Fruit fly (Drosophila melanogaster): ENCODE results near the gene Eig71Eb.

The Eig71Eb gene

dm6 chr3L:15683345-15683922 is 33.7 kb downstream of the Eig71Eb start, which contains the start of the genes CG7579 and Pgant8:
TSS of gene CG7579 (minus strand) at chr3L:15683445.
TSS of gene Pgant8 (plus strand) at chr3L:15683872.
- TF ChIP-seq oc (tag; optimal IDR thresholded peaks at IDR 0.05): peak; percentile 67
- no peak for TF ChIP-seq CG4328 (GFP tag; optimal IDR thresholded peaks at IDR 0.05)

dm6 chr3L:15684017-15684416 is 34.3 kb downstream of the Eig71Eb start:
- TF ChIP-seq so (GFP tag; IDR thresholded peaks at IDR 0.05): 0 out of 3 replicates have a peak, but pooled peaks have one; percentile 25
- TF ChIP-seq stc (GFP tag; IDR thresholded peaks at IDR 0.05): 0 out of 2 replicates have a peak, but pooled peaks have one; percentile 14
- TF ChIP-seq sug (tag; optimal IDR thresholded peaks at IDR 0.05): no peak
- TF ChIP-seq ara (GFP tag; IDR thresholded peaks at IDR 0.05): peak; percentile 41; the same call in 1 of the 2 replicates
- peak; percentile 40 to 51 for TF ChIP-seq Trl (optimal IDR thresholded peaks at IDR 0.05)
- no peak for TF ChIP-seq Trl (GFP tag; optimal IDR thresholded peaks at IDR 0.05)
- TF ChIP-seq ftz-f1 (GFP tag; optimal IDR thresholded peaks at IDR 0.05): peak; percentile 9
- no peak for TF ChIP-seq slou (GFP tag; optimal IDR thresholded peaks at IDR 0.05)
- no peak for TF ChIP-seq cato (GFP tag; optimal IDR thresholded peaks at IDR 0.05; ENCODE audit: borderline replicate concordance)
- peak in 1 of 2 experiments; percentile 56 for TF ChIP-seq Hr78 (GFP tag; optimal IDR thresholded peaks at IDR 0.05)
- no peak for TF ChIP-seq pho (GFP tag; optimal IDR thresholded peaks at IDR 0.05)
- peak; percentile 5 for TF ChIP-seq sens (GFP tag)
- 0 out of 3 replicates have a peak, but pooled peaks have one; percentile 24 for TF ChIP-seq CG34422 (GFP tag; IDR thresholded peaks at IDR 0.05)
- TF ChIP-seq CG12769 (tag; optimal IDR thresholded peaks at IDR 0.05): peak; percentile 85
- 0 out of 3 replicates have a peak, but pooled peaks have one; percentile 29 for TF ChIP-seq knrl (GFP tag; IDR thresholded peaks at IDR 0.05; ENCODE audit: partially characterized antibody)
- peak in 1 of 2 experiments; percentile 38 for TF ChIP-seq Pdp1 (GFP tag; optimal IDR thresholded peaks at IDR 0.05)
- TF ChIP-seq chinmo (GFP tag; IDR thresholded peaks at IDR 0.05; ENCODE audit: partially characterized antibody): peak; percentile 74; the same call in 1 of the 4 replicates

dm6 chr3L:15687802-15688201 is 38.1 kb downstream of the Eig71Eb start, which contains the start of gene CG34452:
TSS of gene CG34452 (minus strand) at chr3L:15687902.
- TF ChIP-seq CG3065 (GFP tag; optimal IDR thresholded peaks at IDR 0.05) (no peak), fd3F (GFP tag; optimal IDR thresholded peaks at IDR 0.05) (no peak), CG17361 (GFP tag; IDR thresholded peaks at IDR 0.05) (no peak), ro (GFP tag; IDR thresholded peaks at IDR 0.05) (no peak), Bdp1 (GFP tag; optimal IDR thresholded peaks at IDR 0.05) (no peak), CG16863 (GFP tag; optimal IDR thresholded peaks at IDR 0.05) (no peak), nau (GFP tag; optimal IDR thresholded peaks at IDR 0.05) (no peak), CG8290 (GFP tag; optimal IDR thresholded peaks at IDR 0.05) (no peak), CG8290 (tag; optimal IDR thresholded peaks at IDR 0.05) (no peak), CG15073 (GFP tag; optimal IDR thresholded peaks at IDR 0.05) (no peak), ase (GFP tag; IDR thresholded peaks at IDR 0.05) (no peak), Xrp1 (GFP tag; IDR thresholded peaks at IDR 0.05) (no peak), Sin3A (optimal IDR thresholded peaks at IDR 0.05) (no peak), CG31388 (GFP tag; optimal IDR thresholded peaks at IDR 0.05) (no peak)

dm6 chr3L:15689518-15689917 is 39.8 kb downstream of the Eig71Eb start:
- TF ChIP-seq hth (optimal IDR thresholded peaks at IDR 0.05) (no peak), pfk (GFP tag; optimal IDR thresholded peaks at IDR 0.05) (no peak), her (GFP tag; optimal IDR thresholded peaks at IDR 0.05) (peak; percentile 24), CG32532 (GFP tag; IDR thresholded peaks at IDR 0.05) (no peak), CkIIα-i1 (GFP tag; IDR thresholded peaks at IDR 0.05) (no peak), otp (GFP tag; IDR thresholded peaks at IDR 0.05) (no peak), CG9932 (GFP tag; IDR thresholded peaks at IDR 0.05) (peak; percentile 31; the same call in 1 of the 2 replicates), h (optimal IDR thresholded peaks at IDR 0.05) (no peak), tx (GFP tag; optimal IDR thresholded peaks at IDR 0.05) (no peak), Rfx (GFP tag; IDR thresholded peaks at IDR 0.05) (peak; percentile 7; the same call in 1 of the 2 replicates), dysf (GFP tag; IDR thresholded peaks at IDR 0.05) (peak; percentile 27; the same call in 1 of the 3 replicates), CG17385 (GFP tag; optimal IDR thresholded peaks at IDR 0.05) (peak; percentile 18), CG8089 (GFP tag; optimal IDR thresholded peaks at IDR 0.05) (no peak), CG8359 (GFP tag; optimal IDR thresholded peaks at IDR 0.05; ENCODE audit: borderline replicate concordance) (no peak), CG2120 (GFP tag; optimal IDR thresholded peaks at IDR 0.05) (peak; percentile 22), CG8924 (tag; optimal IDR thresholded peaks at IDR 0.05) (no peak), GATAe (GFP tag; conservative IDR thresholded peaks at IDR 0.05) (no peak)

Measured in whole organism, embryonic.